Fruit fly (Drosophila melanogaster): Measurements from ENCODE around the gene CG5131.

DNA sequence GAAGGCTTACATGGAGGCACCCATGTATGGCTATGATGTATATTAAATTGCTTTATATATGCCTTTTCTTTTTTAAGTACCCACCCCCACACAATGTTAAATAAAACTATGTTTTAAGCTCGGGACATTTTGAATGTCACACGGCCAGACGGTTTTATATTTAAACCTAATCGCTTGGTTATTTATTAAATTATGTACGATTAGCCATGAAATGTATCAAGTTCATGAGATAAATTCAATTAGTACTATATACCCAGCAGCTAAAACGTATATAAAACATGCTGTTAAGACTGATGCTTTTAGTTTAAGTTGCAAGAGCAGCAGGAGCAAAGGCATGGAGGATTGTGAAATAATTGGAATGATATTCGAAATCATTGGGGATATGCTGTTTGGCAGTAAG is 1.2 kb downstream of the CG5131 start, which contains the start of the genes CG43221 and CG43645:
- TF ChIP-seq Jra (GFP tag; optimal IDR thresholded peaks at IDR 0.05) = no peak
- no peak for TF ChIP-seq psq (GFP tag; optimal IDR thresholded peaks at IDR 0.05)

All from whole organism, wandering third instar larva.